Worm (Caenorhabditis elegans): ENCODE measurements around the gene glr-4.

The glr-4 gene

DNA sequence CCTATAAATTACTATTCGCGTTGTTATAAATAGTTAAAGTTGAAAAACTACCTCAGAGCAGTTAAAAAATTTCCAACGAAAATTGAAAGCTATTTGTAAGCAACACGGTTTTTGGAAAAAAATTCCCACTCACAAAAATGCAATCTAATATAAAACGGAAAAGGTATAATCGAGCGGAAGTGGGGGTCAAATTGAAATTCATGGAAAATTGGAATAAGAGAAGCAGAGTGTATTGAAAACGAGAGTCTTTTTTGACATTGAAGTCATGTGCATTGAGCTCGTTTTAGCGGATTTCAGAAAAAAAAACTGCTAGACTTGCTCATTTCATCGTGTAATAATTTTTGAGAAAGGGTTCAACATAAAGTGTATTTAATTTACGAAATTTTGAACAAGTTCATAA is 23.9 kb downstream of the glr-4 start:
- TF ChIP-seq lsl-1 (GFP tag; optimal IDR thresholded peaks at IDR 0.05): no peak
- no peak for TF ChIP-seq ceh-40 (GFP tag; IDR thresholded peaks at IDR 0.05)
- TF ChIP-seq nhr-27 (tag; optimal IDR thresholded peaks at IDR 0.05): no peak
- no peak for TF ChIP-seq efl-1 (GFP tag; optimal IDR thresholded peaks at IDR 0.05)
- TF ChIP-seq mel-28 (tag; optimal IDR thresholded peaks at IDR 0.05; ENCODE audit: borderline replicate concordance): no peak
- no peak for TF ChIP-seq ceh-58 (GFP tag; IDR thresholded peaks at IDR 0.05)
- no peak for TF ChIP-seq B0035.1 (tag; optimal IDR thresholded peaks at IDR 0.05)
- no peak for TF ChIP-seq repo-1 (tag; optimal IDR thresholded peaks at IDR 0.05)
- no peak for TF ChIP-seq hrde-1 (tag; optimal IDR thresholded peaks at IDR 0.05; ENCODE audit: borderline replicate concordance)

ce11 chrII:7769254-7769653 is 24.9 kb downstream of the glr-4 start:
- no peak for TF ChIP-seq bed-1 (GFP tag; IDR thresholded peaks at IDR 0.05)

- TF ChIP-seq cebp-1 (GFP tag; IDR thresholded peaks at IDR 0.05): no peak
- TF ChIP-seq cebp-1 (tag; optimal IDR thresholded peaks at IDR 0.05): no peak
- no peak for TF ChIP-seq nhr-179 (tag; optimal IDR thresholded peaks at IDR 0.05)
- TF ChIP-seq sptf-2 (GFP tag; optimal IDR thresholded peaks at IDR 0.05): no peak
- no peak for TF ChIP-seq lag-1 (GFP tag; IDR thresholded peaks at IDR 0.05)
- TF ChIP-seq dox-1 (GFP tag; IDR thresholded peaks at IDR 0.05): no peak
- no peak for TF ChIP-seq let-526 (GFP tag; IDR thresholded peaks at IDR 0.05)
- no peak for TF ChIP-seq atf-7 (tag; optimal IDR thresholded peaks at IDR 0.05)
Measured at ce11 chrII:7765456-7765855, 28.7 kb downstream of the glr-4 start, which contains the start of gene srh-39. Gene srh-39, minus strand, starts transcription at chrII:7765556.

DNA sequence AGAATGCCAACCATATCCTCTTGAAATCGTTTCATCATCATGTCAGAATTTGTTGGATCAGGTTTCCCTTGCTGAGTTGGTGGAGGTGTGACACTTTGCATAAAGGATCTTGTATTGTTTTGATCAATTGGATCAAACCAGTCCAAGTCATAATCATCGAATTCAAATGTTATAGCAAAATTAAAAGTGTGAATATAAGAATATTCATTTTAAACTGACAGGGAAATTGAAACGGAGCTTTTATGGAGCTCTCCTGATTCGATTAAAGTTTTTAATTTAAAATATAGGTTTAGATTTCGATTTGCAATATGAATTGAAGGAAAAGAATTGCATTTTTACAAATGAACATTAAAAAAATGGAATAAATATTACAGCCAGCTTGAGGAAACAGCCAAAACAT is 30.6 kb downstream of the glr-4 start, which contains the start of gene B0228.9:
Gene B0228.9, minus strand, starts transcription at position 101 of the 400 bp plus-strand sequence.
- TF ChIP-seq athp-1 (tag; optimal IDR thresholded peaks at IDR 0.05): no peak
- TF ChIP-seq him-1 (tag; optimal IDR thresholded peaks at IDR 0.05): no peak
- no peak for TF ChIP-seq ceh-79 (tag; optimal IDR thresholded peaks at IDR 0.05)
- no peak for TF ChIP-seq lsy-27 (tag; optimal IDR thresholded peaks at IDR 0.05; ENCODE audit: borderline replicate concordance, insufficient read depth)
- no peak for TF ChIP-seq mel-28 (tag; optimal IDR thresholded peaks at IDR 0.05; ENCODE audit: borderline replicate concordance)
- no peak for TF ChIP-seq nfya-1 (tag; optimal IDR thresholded peaks at IDR 0.05; ENCODE audit: borderline replicate concordance, insufficient read depth)
- TF ChIP-seq madf-3 (GFP tag; IDR thresholded peaks at IDR 0.05): no peak
- no peak for TF ChIP-seq hrde-1 (tag; optimal IDR thresholded peaks at IDR 0.05; ENCODE audit: borderline replicate concordance)
- TF ChIP-seq ztf-18 (tag; optimal IDR thresholded peaks at IDR 0.05): no peak
- no peak for TF ChIP-seq efl-1 (GFP tag; optimal IDR thresholded peaks at IDR 0.05)
- no peak for TF ChIP-seq attf-6 (GFP tag; IDR thresholded peaks at IDR 0.05)

ce11 chrII:7761440-7761839 is 32.7 kb downstream of the glr-4 start, which contains the start of gene B0228.8:
Gene B0228.8, minus strand, starts transcription at chrII:7761540.
- TF ChIP-seq ccch-3 (GFP tag; optimal IDR thresholded peaks at IDR 0.05) (no peak), F52B5.7 (tag; optimal IDR thresholded peaks at IDR 0.05) (no peak), rpc-1 (optimal IDR thresholded peaks at IDR 0.05) (no peak), rpc-1 (tag; optimal IDR thresholded peaks at IDR 0.05) (no peak), lin-54 (GFP tag; optimal IDR thresholded peaks at IDR 0.05) (no peak), madf-6 (GFP tag; IDR thresholded peaks at IDR 0.05) (no peak), T26A5.8 (tag; optimal IDR thresholded peaks at IDR 0.05) (no peak), nfyb-1 (GFP tag; IDR thresholded peaks at IDR 0.05) (no peak), B0019.2 (GFP tag; conservative IDR thresholded peaks at IDR 0.05) (no peak), zfh-2 (GFP tag; conservative IDR thresholded peaks at IDR 0.05) (no peak), hsf-1 (GFP tag; IDR thresholded peaks at IDR 0.05) (no peak), sptf-2 (GFP tag; optimal IDR thresholded peaks at IDR 0.05) (no peak), F10E7.11 (tag; optimal IDR thresholded peaks at IDR 0.05) (no peak), lir-1 (GFP tag; conservative IDR thresholded peaks at IDR 0.05) (no peak), dpff-1 (tag; optimal IDR thresholded peaks at IDR 0.05) (no peak), mcd-1 (GFP tag; IDR thresholded peaks at IDR 0.05) (no peak), xnd-1 (tag; optimal IDR thresholded peaks at IDR 0.05) (no peak), nhr-179 (tag; optimal IDR thresholded peaks at IDR 0.05) (no peak), ztf-18 (tag; optimal IDR thresholded peaks at IDR 0.05) (no peak), ceh-79 (tag; optimal IDR thresholded peaks at IDR 0.05) (no peak), F55B11.4 (tag; optimal IDR thresholded peaks at IDR 0.05; ENCODE audit: borderline replicate concordance, insufficient read depth) (no peak)
